Fruit fly (Drosophila melanogaster) whole organism, embryonic: ENCODE data around the gene Dok.
A peak's percentile ranks its signal among the peaks of the same experiment; 100 is the strongest.

ENCODE experiments used
- Ada2b ChIP-seq: fragments of 200-800 bp; sonication (Bioruptor generic); IDR thresholded peaks from 2 replicates; pipeline ENCODE4 v1.3.6; 2022; ENCODE audit warnings: missing biosample characterization, missing genetic modification characterization
- Asciz ChIP-seq: fragments of 200-800 bp; sonication (Bioruptor generic); optimal IDR thresholded peaks from 2 replicates; lab custom pipeline; 2017; ENCODE audit warnings: missing biosample characterization, mild to moderate bottlenecking, missing genetic modification characterization, missing genetic modification reagents
- Awh ChIP-seq: fragments of 200-800 bp; sonication (Bioruptor generic); IDR thresholded peaks from 2 replicates; pipeline ENCODE4, ENCODE4 v1.3.6; 2022; ENCODE audit warnings: missing biosample characterization, missing genetic modification characterization
- BEAF-32 ChIP-seq: fragments of 200-800 bp; sonication (Bioruptor generic); optimal IDR thresholded peaks from 3 replicates; lab custom pipeline; 2017; ENCODE audit warnings: missing biosample characterization, missing genetic modification characterization, mild to moderate bottlenecking, moderate library complexity, missing genetic modification reagents
- Bgb ChIP-seq: fragments of 200-800 bp; sonication (Bioruptor generic); IDR thresholded peaks from 2 replicates; pipeline ENCODE4 v1.3.6; 2022; ENCODE audit warnings: missing biosample characterization, missing genetic modification characterization; ENCODE audit not compliant: partially characterized antibody
- C15 ChIP-seq: fragments of 200-800 bp; sonication (Bioruptor generic); IDR thresholded peaks from 3 replicates; pipeline ENCODE4 v1.3.6; 2022; ENCODE audit warnings: missing biosample characterization, missing genetic modification characterization
- CG10267 ChIP-seq: fragments of 200-800 bp; sonication (Bioruptor generic); optimal IDR thresholded peaks from 2 replicates; lab custom pipeline; 2018; ENCODE audit warnings: missing biosample characterization, mild to moderate bottlenecking, missing genetic modification characterization, moderate library complexity
- CG10654 ChIP-seq: fragments of 200-800 bp; sonication (Bioruptor generic); optimal IDR thresholded peaks from 2 replicates; lab custom pipeline; 2016; ENCODE audit warnings: missing biosample characterization, missing genetic modification characterization
- CG11723 ChIP-seq: fragments of 200-800 bp; sonication (Bioruptor generic); optimal IDR thresholded peaks from 2 replicates; lab custom pipeline; 2017; ENCODE audit warnings: missing biosample characterization, mild to moderate bottlenecking, missing genetic modification characterization
- CG12236 ChIP-seq: fragments of 200-800 bp; sonication (Bioruptor generic); optimal IDR thresholded peaks from 2 replicates; lab custom pipeline; 2016; ENCODE audit warnings: missing biosample characterization, missing genetic modification characterization
- CG15479 ChIP-seq: fragments of 200-800 bp; sonication (Bioruptor generic); optimal IDR thresholded peaks from 3 replicates; lab custom pipeline; 2019; ENCODE audit warnings: missing biosample characterization, mild to moderate bottlenecking, missing genetic modification characterization, moderate library complexity
- CG17361 ChIP-seq: fragments of 200-800 bp; sonication (Bioruptor generic); IDR thresholded peaks from 3 replicates; pipeline ENCODE4 v1.3.6; 2022; ENCODE audit warnings: missing biosample characterization, missing genetic modification characterization
- CG2875 ChIP-seq: fragments of 200-800 bp; sonication (Bioruptor generic); optimal IDR thresholded peaks from 2 replicates; lab custom pipeline; 2017; ENCODE audit warnings: missing biosample characterization, mild to moderate bottlenecking, missing genetic modification characterization, missing genetic modification reagents
- CG2889 ChIP-seq: fragments of 200-800 bp; sonication (Bioruptor generic); IDR thresholded peaks from 3 replicates; pipeline ENCODE4 v1.3.6; 2022; ENCODE audit warnings: missing biosample characterization, missing genetic modification characterization
- CG30431 ChIP-seq: fragments of 200-800 bp; sonication (Bioruptor generic); optimal IDR thresholded peaks from 2 replicates; lab custom pipeline; 2017; ENCODE audit warnings: missing biosample characterization, missing genetic modification characterization
- CG33213 ChIP-seq: fragments of 200-800 bp; sonication (Bioruptor generic); optimal IDR thresholded peaks from 3 replicates; lab custom pipeline; 2016; ENCODE audit warnings: missing biosample characterization, missing genetic modification characterization
- CG33557 ChIP-seq: fragments of 200-800 bp; sonication (Bioruptor generic); optimal IDR thresholded peaks from 2 replicates; lab custom pipeline; 2019; ENCODE audit warnings: missing biosample characterization, mild to moderate bottlenecking, missing genetic modification characterization, moderate library complexity
- CG4282 ChIP-seq: fragments of 200-800 bp; sonication (Bioruptor generic); optimal IDR thresholded peaks from 2 replicates; lab custom pipeline; 2016; ENCODE audit warnings: missing biosample characterization, missing genetic modification characterization
- CG6791 ChIP-seq: fragments of 200-800 bp; sonication (Bioruptor generic); IDR thresholded peaks from 3 replicates; pipeline ENCODE4 v1.3.6; 2022; ENCODE audit warnings: missing biosample characterization, missing genetic modification characterization; ENCODE audit not compliant: partially characterized antibody
- Camta ChIP-seq: fragments of 200-800 bp; sonication (Bioruptor generic); optimal IDR thresholded peaks from 2 replicates; lab custom pipeline; 2016; ENCODE audit warnings: missing biosample characterization, missing genetic modification characterization
- Dbx ChIP-seq: fragments of 200-800 bp; sonication (Bioruptor generic); IDR thresholded peaks from 3 replicates; pipeline ENCODE4 v1.3.6; 2022; ENCODE audit warnings: missing biosample characterization, missing genetic modification characterization
- Eip74EF ChIP-seq, 2 experiments: fragments of 200-800 bp in 1 of 2; fragments of >200 bp in 1 of 2; sonication (Bioruptor generic) in 1 of 2; optimal IDR thresholded peaks; 2 replicates each; lab custom pipeline; 2017 to 2019; ENCODE audit warnings: missing biosample characterization in 2 of 2, missing genetic modification characterization in 2 of 2, mild to moderate bottlenecking in 1 of 2, moderate library complexity in 1 of 2
- HLH3B ChIP-seq: fragments of 200-800 bp; sonication (Bioruptor generic); IDR thresholded peaks from 2 replicates; pipeline ENCODE4 v1.3.6; 2022; ENCODE audit warnings: missing biosample characterization, missing genetic modification characterization
- Hand ChIP-seq: fragments of 200-800 bp; sonication (Bioruptor generic); optimal IDR thresholded peaks from 2 replicates; lab custom pipeline; 2017; ENCODE audit warnings: mild to moderate bottlenecking, missing biosample characterization, missing genetic modification reagents, missing genetic modification characterization
- Hmx ChIP-seq: fragments of 200-800 bp; sonication (Bioruptor generic); optimal IDR thresholded peaks from 2 replicates; lab custom pipeline; 2016; ENCODE audit warnings: missing biosample characterization, missing genetic modification characterization
- Hsf ChIP-seq: fragments of 200-800 bp; sonication (Bioruptor generic); optimal IDR thresholded peaks from 3 replicates; lab custom pipeline; 2016; ENCODE audit warnings: missing biosample characterization, missing genetic modification characterization
- Lhr ChIP-seq: fragments of 200-800 bp; sonication (Bioruptor generic); optimal IDR thresholded peaks from 3 replicates; lab custom pipeline; 2017; ENCODE audit warnings: mild to moderate bottlenecking, missing biosample characterization, missing genetic modification reagents, missing genetic modification characterization
- Lim3 ChIP-seq: fragments of 200-800 bp; sonication (Bioruptor generic); IDR thresholded peaks from 2 replicates; pipeline ENCODE4 v1.3.6; 2022; ENCODE audit warnings: missing biosample characterization, missing genetic modification characterization
- MBD-R2 ChIP-seq: fragments of 200-800 bp; sonication (Bioruptor generic); IDR thresholded peaks from 2 replicates; pipeline ENCODE4 v1.3.6; 2022; ENCODE audit warnings: missing biosample characterization, missing genetic modification characterization
- MTF-1 ChIP-seq: fragments of 200-800 bp; sonication (Bioruptor generic); optimal IDR thresholded peaks from 2 replicates; lab custom pipeline; 2018; ENCODE audit warnings: missing biosample characterization, mild to moderate bottlenecking, missing genetic modification characterization, borderline replicate concordance
- Mad ChIP-seq: fragments of 200-800 bp; sonication (Bioruptor generic); optimal IDR thresholded peaks from 2 replicates; lab custom pipeline; 2016; ENCODE audit warnings: missing biosample characterization, missing genetic modification characterization
- Mrtf ChIP-seq: fragments of 200-800 bp; sonication (Bioruptor generic); IDR thresholded peaks from 3 replicates; pipeline ENCODE4 v1.3.6; 2022; ENCODE audit warnings: missing biosample characterization, missing genetic modification characterization
- NC2α ChIP-seq: fragments of 200-800 bp; sonication (Bioruptor generic); optimal IDR thresholded peaks from 2 replicates; lab custom pipeline; 2016; ENCODE audit warnings: missing biosample characterization, missing genetic modification characterization
- NFAT ChIP-seq: fragments of 200-800 bp; sonication (Bioruptor generic); IDR thresholded peaks from 2 replicates; pipeline ENCODE4 v1.3.6; 2022; ENCODE audit warnings: missing biosample characterization, missing genetic modification characterization
- Nf-YC ChIP-seq: fragments of 200-800 bp; optimal IDR thresholded peaks from 3 replicates; lab custom pipeline; 2019; ENCODE audit warnings: missing biosample characterization, mild to moderate bottlenecking, missing genetic modification characterization, moderate library complexity
- Sin3A ChIP-seq: fragments of >200 bp; optimal IDR thresholded peaks from 2 replicates; lab custom pipeline; 2018
- Sox102F ChIP-seq: fragments of 200-800 bp; sonication (Bioruptor generic); optimal IDR thresholded peaks from 2 replicates; lab custom pipeline; 2018; ENCODE audit warnings: missing biosample characterization, mild to moderate bottlenecking, missing genetic modification characterization, moderate library complexity
- cwo ChIP-seq: fragments of 200-800 bp; sonication (Bioruptor generic); optimal IDR thresholded peaks from 3 replicates; lab custom pipeline; 2017; ENCODE audit warnings: missing biosample characterization, missing genetic modification characterization, mild to moderate bottlenecking, moderate library complexity, missing genetic modification reagents
- fd64A ChIP-seq: fragments of 200-800 bp; sonication (Bioruptor generic); optimal IDR thresholded peaks from 3 replicates; lab custom pipeline; 2018; ENCODE audit warnings: missing biosample characterization, mild to moderate bottlenecking, missing genetic modification characterization
- gcm2 ChIP-seq: fragments of 200-800 bp; sonication (Bioruptor generic); optimal IDR thresholded peaks from 2 replicates; lab custom pipeline; 2016; ENCODE audit warnings: missing biosample characterization, missing genetic modification characterization
- grau ChIP-seq: fragments of 200-800 bp; optimal IDR thresholded peaks from 3 replicates; lab custom pipeline; 2019; ENCODE audit warnings: missing biosample characterization, mild to moderate bottlenecking, missing genetic modification characterization, moderate library complexity
- kah ChIP-seq: fragments of 200-800 bp; sonication (Bioruptor generic); optimal IDR thresholded peaks from 2 replicates; lab custom pipeline; 2018; ENCODE audit warnings: missing biosample characterization, mild to moderate bottlenecking, missing genetic modification characterization
- oc ChIP-seq: fragments of 200-800 bp; sonication (Bioruptor generic); optimal IDR thresholded peaks from 2 replicates; lab custom pipeline; 2018; ENCODE audit warnings: missing biosample characterization, mild to moderate bottlenecking, missing genetic modification characterization, moderate library complexity
- rib ChIP-seq: fragments of 200-800 bp; sonication (Bioruptor generic); IDR thresholded peaks from 2 replicates; pipeline ENCODE4 v1.3.6; 2022; ENCODE audit warnings: missing biosample characterization, missing genetic modification characterization
- salm ChIP-seq: fragments of 200-800 bp; sonication (Bioruptor generic); optimal IDR thresholded peaks from 2 replicates; lab custom pipeline; 2018; ENCODE audit warnings: missing biosample characterization, mild to moderate bottlenecking, missing genetic modification characterization
- sc ChIP-seq, 3 experiments: fragments of >200 bp in 2 of 3; fragments of 200-800 bp in 1 of 3; sonication (Bioruptor generic) in 1 of 3; optimal IDR thresholded peaks; 2 replicates in 2 of 3; 3 replicates in 1 of 3; lab custom pipeline; 2017; ENCODE audit warnings: mild to moderate bottlenecking in 1 of 3, missing biosample characterization in 1 of 3, missing genetic modification characterization in 1 of 3, missing genetic modification reagents in 1 of 3
- sim ChIP-seq: fragments of 200-800 bp; sonication (Bioruptor generic); IDR thresholded peaks from 2 replicates; pipeline ENCODE4 v1.3.6; 2022; ENCODE audit warnings: missing biosample characterization, missing genetic modification characterization

The Dok gene

DNA sequence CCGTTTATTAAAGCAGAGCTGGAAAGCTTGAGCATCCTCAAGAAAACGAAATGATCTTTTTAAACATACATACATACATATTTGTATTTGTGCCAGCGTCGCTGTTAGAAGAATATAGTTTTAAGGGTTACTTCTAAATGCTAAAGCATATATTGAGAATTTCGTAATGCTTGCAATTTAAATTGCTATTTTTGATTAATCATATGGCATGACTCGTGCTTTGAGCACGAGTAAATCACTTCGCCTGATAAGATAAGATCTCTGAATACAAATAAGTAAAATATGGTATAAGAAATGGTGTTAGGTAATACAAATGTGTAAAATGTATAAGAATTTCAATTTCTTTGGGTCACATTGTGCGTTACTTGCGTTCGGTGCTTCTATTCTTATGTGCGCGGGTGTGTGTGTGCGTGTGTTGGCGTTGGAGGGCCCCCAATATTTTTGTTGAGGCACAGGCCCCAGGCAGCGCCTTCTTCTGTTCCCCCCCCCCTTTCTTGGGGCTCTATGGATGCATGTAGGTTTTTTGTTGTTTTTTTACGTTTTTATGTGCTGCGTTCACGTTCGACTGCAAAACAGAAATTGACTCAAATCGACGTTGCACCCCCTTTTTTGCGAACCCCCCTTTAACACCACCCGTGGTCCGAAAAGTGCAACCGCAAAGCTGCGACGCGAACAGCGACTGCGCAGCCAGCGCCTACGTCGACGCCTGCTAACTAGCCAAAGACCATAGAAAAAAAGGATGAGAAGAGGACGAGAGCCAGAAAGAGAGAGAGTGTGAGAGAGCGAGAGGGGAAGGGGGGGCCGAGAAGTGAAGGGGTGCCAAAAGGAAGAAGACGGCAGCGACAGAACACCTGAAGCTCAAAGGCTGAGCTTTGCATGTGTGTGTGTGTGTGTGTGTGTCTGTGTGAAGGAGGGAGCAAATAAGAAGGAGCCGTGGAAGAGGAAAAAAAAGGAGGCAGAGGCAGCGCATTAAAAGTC is 22.4 kb upstream of the Dok start (continued):
- TF ChIP-seq CG33557 (GFP tag; lab: Kevin White, UChicago) (peak; percentile 68), oc (tag; lab: Kevin White, UChicago) (no peak), CG17361 (peak; percentile 94), cwo (GFP tag; lab: Kevin White, UChicago) (peak; percentile 6), CG33213 (GFP tag; lab: Kevin White, UChicago) (no peak), gcm2 (GFP tag; lab: Kevin White, UChicago) (peak; percentile 18), CG10267 (tag; lab: Kevin White, UChicago) (peak; percentile 46), fd64A (GFP tag; lab: Kevin White, UChicago) (no peak), MTF-1 (no peak), sc (optimal IDR thresholded peaks at IDR 0.05; lab: Kevin White, UChicago) (no peak), sc (GFP tag; optimal IDR thresholded peaks at IDR 0.05; lab: Kevin White, UChicago) (peak; percentile 55), Ada2b (GFP tag; lab: Robert Waterston, UW) (peak; percentile 33), CG30431 (GFP tag; lab: Kevin White, UChicago) (peak; percentile 29), Nf-YC (tag; lab: Kevin White, UChicago) (peak; percentile 57), Eip74EF (GFP tag; optimal IDR thresholded peaks at IDR 0.05; lab: Kevin White, UChicago) (peak in 1 of 2 experiments; percentile 59), Mrtf (no peak; the same call in 2 of the 3 replicates), Mad (GFP tag; lab: Kevin White, UChicago) (no peak), Bgb (GFP tag; lab: Robert Waterston, UW) (no peak), Lhr (GFP tag; lab: Kevin White, UChicago) (peak; percentile 22), Sox102F (GFP tag; lab: Kevin White, UChicago) (peak; percentile 52), CG6791 (no peak), CG2889 (GFP tag; lab: Robert Waterston, UW) (no peak), Dbx (no peak), C15 (GFP tag; lab: Robert Waterston, UW) (no peak), Lim3 (GFP tag; lab: Robert Waterston, UW) (no peak), CG2875 (GFP tag; lab: Kevin White, UChicago) (peak; percentile 52), BEAF-32 (GFP tag; lab: Kevin White, UChicago) (no peak), Sin3A (lab: Kevin White, UChicago) (no peak), HLH3B (GFP tag; lab: Robert Waterston, UW) (0 out of 2 replicates have a peak, but pooled peaks have one; percentile 46), CG11723 (GFP tag; lab: Kevin White, UChicago) (peak; percentile 46), Hmx (GFP tag; lab: Kevin White, UChicago) (no peak), salm (tag; lab: Kevin White, UChicago) (no peak), Hsf (peak; percentile 60), NC2α (no peak), grau (peak; percentile 62), CG4282 (no peak), MBD-R2 (no peak), CG10654 (GFP tag; lab: Kevin White, UChicago) (no peak), NFAT (0 out of 2 replicates have a peak, but pooled peaks have one; percentile 7), Hand (GFP tag; lab: Kevin White, UChicago) (no peak), Asciz (GFP tag; lab: Kevin White, UChicago) (peak; percentile 74), CG12236 (GFP tag; lab: Kevin White, UChicago) (peak; percentile 45), sim (GFP tag; lab: Robert Waterston, UW) (no peak), Awh (GFP tag; lab: Robert Waterston, UW) (peak; percentile 55; the same call in 1 of the 2 replicates), CG15479 (GFP tag; lab: Kevin White, UChicago) (no peak), kah (no peak), Camta (GFP tag; lab: Kevin White, UChicago) (peak; percentile 63), rib (no peak)
